Worm (Caenorhabditis elegans) whole organism, early embryonic: Measurements from ENCODE around the gene F37B4.10.

ENCODE experiments used
- B0310.2 ChIP-seq: sonication (generic microtip); optimal IDR thresholded peaks from 2 replicates; lab custom pipeline; 2016; ENCODE audit warnings: mild to moderate bottlenecking, missing genetic modification characterization, missing compliant biosample characterization
- F13C5.2 ChIP-seq: sonication (generic microtip); optimal IDR thresholded peaks from 2 replicates; lab custom pipeline; 2017; ENCODE audit warnings: mild to moderate bottlenecking, missing genetic modification characterization, inconsistent platforms, missing compliant biosample characterization
- aly-1 ChIP-seq: sonication (generic microtip); optimal IDR thresholded peaks from 2 replicates; lab custom pipeline; 2016; ENCODE audit warnings: missing genetic modification characterization, missing compliant biosample characterization
- ama-1 ChIP-seq: fragments of 150-350 bp; optimal IDR thresholded peaks from 2 replicates; lab custom pipeline; 2014
- ceh-13 ChIP-seq: fragments of 200-800 bp; sonication (Bioruptor generic); optimal IDR thresholded peaks from 2 replicates; lab custom pipeline; 2018; ENCODE audit warnings: mild to moderate bottlenecking, missing genetic modification characterization, missing compliant biosample characterization
- ceh-36 ChIP-seq: sonication (generic microtip); optimal IDR thresholded peaks from 2 replicates; lab custom pipeline; 2016; ENCODE audit warnings: missing genetic modification characterization, inconsistent platforms, missing compliant biosample characterization
- ets-7 ChIP-seq: sonication (generic microtip); optimal IDR thresholded peaks from 2 replicates; lab custom pipeline; 2016; ENCODE audit warnings: missing genotype, missing genetic modification characterization, missing compliant biosample characterization
- flt-1 ChIP-seq: fragments of 200-800 bp; sonication (Bioruptor generic); IDR thresholded peaks from 2 replicates; pipeline ENCODE4 v1.3.6; 2022; ENCODE audit warnings: missing genetic modification characterization, missing compliant biosample characterization
- hmbx-1 ChIP-seq: sonication (generic microtip); optimal IDR thresholded peaks from 2 replicates; lab custom pipeline; 2016; ENCODE audit warnings: mild to moderate bottlenecking, missing genetic modification characterization, missing compliant biosample characterization
- hmg-4 ChIP-seq: fragments of 200-800 bp; sonication (Bioruptor generic); optimal IDR thresholded peaks from 2 replicates; lab custom pipeline; 2018; ENCODE audit warnings: mild to moderate bottlenecking, missing genetic modification characterization, missing compliant biosample characterization
- hnd-1 ChIP-seq: sonication (generic microtip); optimal IDR thresholded peaks from 2 replicates; lab custom pipeline; 2016; ENCODE audit warnings: missing genetic modification characterization, missing compliant biosample characterization
- pes-1 ChIP-seq: fragments of 200-800 bp; sonication (Bioruptor generic); IDR thresholded peaks from 2 replicates; pipeline ENCODE4 v1.3.6; 2022; ENCODE audit warnings: missing genetic modification reagents, missing genetic modification characterization, missing compliant biosample characterization
- scrt-1 ChIP-seq: fragments of 200-800 bp; sonication (Bioruptor generic); IDR thresholded peaks from 2 replicates; pipeline ENCODE4 v1.3.6; 2022; ENCODE audit warnings: missing genetic modification characterization, missing compliant biosample characterization
- sea-1 ChIP-seq: fragments of 200-800 bp; sonication (Bioruptor generic); conservative IDR thresholded peaks from 2 replicates; pipeline ENCODE4 v1.3.6; 2022; ENCODE audit warnings: missing genetic modification characterization, missing compliant biosample characterization
- tbx-11 ChIP-seq: fragments of 200-800 bp; sonication (Bioruptor generic); IDR thresholded peaks from 2 replicates; pipeline ENCODE4 v1.3.6; 2022; ENCODE audit warnings: missing genetic modification characterization, missing compliant biosample characterization
- tbx-37 ChIP-seq: fragments of 200-800 bp; sonication (Bioruptor generic); conservative IDR thresholded peaks from 2 replicates; pipeline ENCODE4 v1.3.6; 2022; ENCODE audit warnings: missing genetic modification reagents, missing genetic modification characterization, missing compliant biosample characterization
- tra-4 ChIP-seq: sonication (generic microtip); optimal IDR thresholded peaks from 2 replicates; lab custom pipeline; 2017; ENCODE audit warnings: missing genetic modification characterization, missing compliant biosample characterization

Gene F37B4.10

DNA sequence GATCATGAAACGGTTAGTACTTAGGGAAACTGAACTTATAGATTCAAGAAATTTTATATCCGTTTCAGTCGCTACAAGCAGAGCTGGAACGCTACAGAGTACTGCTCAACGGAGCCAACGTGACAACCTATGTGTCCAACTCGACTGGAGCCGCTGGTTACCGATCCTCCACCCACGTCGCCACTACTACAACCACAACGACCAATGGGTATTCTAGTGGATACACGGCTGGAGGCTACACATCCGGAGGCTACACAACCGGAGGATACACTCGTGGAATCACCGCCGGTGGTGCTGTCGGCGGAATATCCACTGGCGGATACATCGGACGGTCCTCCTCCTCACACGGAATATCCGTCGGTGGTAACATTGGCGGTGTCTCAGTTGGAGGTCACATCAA lies 5.7 kb upstream of the F37B4.10 start:
- TF ChIP-seq sea-1 (GFP tag; lab: Robert Waterston, UW) (no peak), ceh-36 (no peak), pes-1 (no peak), tra-4 (no peak), ceh-13 (GFP tag; lab: Kevin White, UChicago) (no peak), hnd-1 (no peak), scrt-1 (GFP tag; lab: Robert Waterston, UW) (no peak), flt-1 (GFP tag; lab: Robert Waterston, UW) (no peak), hmg-4 (GFP tag; lab: Kevin White, UChicago) (no peak), tbx-11 (no peak)

DNA sequence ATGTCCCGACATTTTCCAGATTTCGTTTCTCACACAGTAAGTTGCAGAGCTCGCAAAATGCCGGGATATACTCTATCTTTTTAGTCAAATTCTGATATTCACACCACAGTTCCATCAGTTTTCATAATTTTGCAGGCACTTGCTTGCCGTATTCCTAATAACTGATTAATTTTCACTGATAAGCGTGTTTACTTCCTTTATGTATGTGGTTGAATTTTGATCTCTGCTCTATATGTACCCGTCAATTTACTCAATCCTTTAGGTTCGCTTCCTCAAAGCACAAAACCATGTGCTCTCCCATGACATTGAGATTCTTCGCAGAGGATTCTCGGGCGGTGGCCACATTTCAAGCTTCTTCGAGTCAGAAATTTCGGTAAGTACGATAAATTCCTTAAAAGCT lies 4.2 kb upstream of the F37B4.10 start:
- no peak for TF ChIP-seq B0310.2 (tag; lab: Kevin White, UChicago)
- TF ChIP-seq scrt-1 (GFP tag; lab: Robert Waterston, UW), result no peak
- no peak for TF ChIP-seq sea-1 (GFP tag; lab: Robert Waterston, UW)
- TF ChIP-seq hnd-1, result no peak
- TF ChIP-seq ceh-36, result no peak
- no peak for TF ChIP-seq tra-4
- TF ChIP-seq hmg-4 (GFP tag; lab: Kevin White, UChicago), result no peak
- no peak for TF ChIP-seq hmbx-1 (tag; lab: Kevin White, UChicago)
- no peak for TF ChIP-seq ceh-13 (GFP tag; lab: Kevin White, UChicago)
- TF ChIP-seq ets-7 (tag; lab: Kevin White, UChicago), result no peak
- TF ChIP-seq pes-1, result no peak
- TF ChIP-seq aly-1 (tag; lab: Kevin White, UChicago), result no peak
- no peak for TF ChIP-seq flt-1 (GFP tag; lab: Robert Waterston, UW)
- TF ChIP-seq tbx-11, result no peak
- TF ChIP-seq ama-1 (lab: Kevin White, UChicago), result no peak
- no peak for TF ChIP-seq F13C5.2 (tag; lab: Kevin White, UChicago)
- no peak for TF ChIP-seq tbx-37 (GFP tag; lab: Robert Waterston, UW)

DNA sequence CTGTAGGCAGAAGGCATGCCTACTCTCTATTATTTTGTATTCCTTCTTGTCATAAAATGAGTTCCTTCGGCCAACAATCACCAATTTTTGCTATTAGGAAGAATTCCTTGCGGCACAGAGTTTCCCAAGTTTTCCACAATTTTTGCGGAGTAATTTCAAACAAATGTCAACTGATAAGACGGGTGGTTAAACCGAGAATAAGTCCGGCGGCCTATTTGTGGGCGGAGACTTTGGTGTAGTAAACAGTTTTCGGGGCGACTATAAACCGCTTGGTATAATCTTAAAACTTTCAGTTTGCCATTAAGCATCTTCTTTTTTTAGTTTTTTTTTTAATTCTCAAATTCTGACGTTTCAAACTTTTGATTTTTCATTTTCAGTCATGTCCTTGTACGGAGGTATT lies 3.6 kb upstream of the F37B4.10 start, which contains the start of gene ifc-1:
Gene ifc-1 (plus strand): TSS at position 378 of the 400 bp plus-strand sequence.
- TF ChIP-seq ets-7 (tag; lab: Kevin White, UChicago) (no peak), tbx-11 (no peak)

DNA sequence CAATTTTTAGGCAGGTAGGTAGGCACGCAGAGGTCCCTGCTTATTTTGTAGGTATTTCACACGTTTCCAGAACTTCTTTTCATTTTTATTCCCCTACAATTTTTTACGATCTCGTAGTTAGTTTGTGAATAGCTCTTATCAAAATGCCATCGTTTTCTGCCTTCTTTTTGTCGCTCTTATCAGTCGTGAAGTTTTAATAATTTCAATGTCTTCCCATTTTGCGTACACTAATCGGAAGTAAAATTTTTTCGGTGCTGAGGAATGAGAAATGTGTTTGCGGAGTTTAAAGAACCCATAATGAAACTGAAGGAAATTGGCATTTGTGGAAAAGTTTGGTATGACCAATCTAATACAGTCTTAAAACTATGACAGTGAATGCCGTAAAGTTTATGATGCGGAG lies 2.9 kb upstream of the F37B4.10 start:
- TF ChIP-seq tra-4, result no peak
- no peak for TF ChIP-seq hnd-1
- no peak for TF ChIP-seq hmg-4 (GFP tag; lab: Kevin White, UChicago)
- TF ChIP-seq flt-1 (GFP tag; lab: Robert Waterston, UW), result no peak
- no peak for TF ChIP-seq tbx-11
- TF ChIP-seq hmbx-1 (tag; lab: Kevin White, UChicago), result no peak
- TF ChIP-seq ceh-36, result no peak

DNA sequence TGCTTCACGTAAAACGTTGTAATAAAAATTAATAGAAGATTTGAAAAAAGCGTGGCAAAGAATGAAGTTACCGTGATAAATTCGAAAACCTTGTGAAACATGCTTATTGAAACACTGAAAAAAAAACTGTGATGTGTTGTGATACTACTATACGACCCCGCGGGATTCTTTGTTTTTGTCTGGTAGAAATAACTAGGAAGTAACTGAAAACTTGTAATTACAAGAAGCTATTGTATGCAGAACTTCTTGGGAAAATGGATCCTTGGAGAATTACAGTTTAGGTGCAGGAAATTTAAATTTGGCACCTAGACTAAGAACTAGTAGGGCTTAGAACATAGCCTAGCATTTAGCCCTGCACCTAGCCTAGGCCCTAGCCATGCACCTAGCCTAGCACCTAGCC lies 2.4 kb upstream of the F37B4.10 start, which contains the start of gene str-39:
Gene str-39 (minus strand): TSS at position 101 of the 400 bp plus-strand sequence.
- TF ChIP-seq sea-1 (GFP tag; lab: Robert Waterston, UW), result no peak
- TF ChIP-seq ceh-13 (GFP tag; lab: Kevin White, UChicago), result no peak
- TF ChIP-seq tbx-11, result no peak
- no peak for TF ChIP-seq scrt-1 (GFP tag; lab: Robert Waterston, UW)
- no peak for TF ChIP-seq hmg-4 (GFP tag; lab: Kevin White, UChicago)
- TF ChIP-seq tbx-37 (GFP tag; lab: Robert Waterston, UW), result no peak
- no peak for TF ChIP-seq aly-1 (tag; lab: Kevin White, UChicago)
- no peak for TF ChIP-seq tra-4

DNA sequence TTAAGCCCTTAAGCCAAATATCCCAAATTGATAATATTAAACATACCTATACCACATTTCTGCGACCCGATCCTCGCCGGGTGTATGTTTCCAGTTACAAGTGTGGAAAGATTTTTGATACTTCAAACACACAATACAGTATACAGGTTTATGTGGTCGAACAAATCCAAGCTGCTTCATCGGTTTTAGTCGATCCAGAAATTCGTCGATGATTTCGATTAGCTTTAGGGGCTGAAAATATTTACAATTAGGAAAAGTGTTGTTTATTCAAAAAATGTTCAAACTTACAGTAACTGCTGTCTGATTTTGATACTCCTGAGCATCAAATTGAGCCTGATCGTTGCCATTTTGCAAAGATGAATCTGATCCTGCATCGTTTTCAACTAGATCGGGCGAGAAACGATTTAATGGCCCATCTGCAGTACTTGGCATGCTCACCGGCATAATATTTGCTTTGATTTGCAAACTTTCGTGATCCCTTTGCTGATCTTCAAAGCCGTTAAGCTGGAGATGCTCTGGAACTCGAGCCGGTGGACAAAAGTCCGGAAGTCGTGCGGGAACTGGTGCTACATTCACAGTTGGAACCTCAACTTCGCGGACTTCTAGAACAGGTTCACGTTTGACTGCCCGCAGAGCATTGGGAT lies 1.1 kb downstream of the F37B4.10 start:
- TF ChIP-seq flt-1 (GFP tag; lab: Robert Waterston, UW), result no peak
- TF ChIP-seq aly-1 (tag; lab: Kevin White, UChicago), result no peak
- TF ChIP-seq tbx-11, result no peak
- no peak for TF ChIP-seq ama-1 (lab: Kevin White, UChicago)
- no peak for TF ChIP-seq tra-4
- TF ChIP-seq tbx-37 (GFP tag; lab: Robert Waterston, UW), result no peak
- TF ChIP-seq ceh-36, result no peak
- no peak for TF ChIP-seq B0310.2 (tag; lab: Kevin White, UChicago)
- TF ChIP-seq hmbx-1 (tag; lab: Kevin White, UChicago), result no peak
- TF ChIP-seq ets-7 (tag; lab: Kevin White, UChicago), result no peak
- no peak for TF ChIP-seq ceh-13 (GFP tag; lab: Kevin White, UChicago)
- no peak for TF ChIP-seq sea-1 (GFP tag; lab: Robert Waterston, UW)
- no peak for TF ChIP-seq hnd-1
- no peak for TF ChIP-seq pes-1

DNA sequence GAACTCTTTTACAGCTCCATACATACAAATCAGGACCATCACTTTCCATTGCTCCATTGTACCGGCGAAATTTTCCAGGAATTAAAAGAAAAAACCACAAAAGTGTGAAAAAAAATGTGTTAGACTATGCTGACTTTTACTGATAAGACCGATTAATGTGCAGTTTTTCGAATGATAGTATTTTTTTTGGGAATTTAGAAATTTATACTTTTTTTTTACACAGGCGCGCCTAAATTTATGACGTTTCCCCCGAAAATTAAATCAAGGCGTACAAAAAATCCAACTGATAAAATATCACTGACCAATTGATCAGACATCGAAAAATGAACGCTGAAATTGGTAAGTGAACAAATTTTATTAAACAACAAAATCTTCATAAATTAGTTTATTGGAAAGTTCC lies 2.0 kb downstream of the F37B4.10 start, which contains the start of gene folt-2:
Gene folt-2 (minus strand): TSS at position 179 of the 400 bp plus-strand sequence.
- TF ChIP-seq tbx-11 (0 out of 2 replicates have a peak, but pooled peaks have one; percentile 16), sea-1 (GFP tag; lab: Robert Waterston, UW) (no peak)

DNA sequence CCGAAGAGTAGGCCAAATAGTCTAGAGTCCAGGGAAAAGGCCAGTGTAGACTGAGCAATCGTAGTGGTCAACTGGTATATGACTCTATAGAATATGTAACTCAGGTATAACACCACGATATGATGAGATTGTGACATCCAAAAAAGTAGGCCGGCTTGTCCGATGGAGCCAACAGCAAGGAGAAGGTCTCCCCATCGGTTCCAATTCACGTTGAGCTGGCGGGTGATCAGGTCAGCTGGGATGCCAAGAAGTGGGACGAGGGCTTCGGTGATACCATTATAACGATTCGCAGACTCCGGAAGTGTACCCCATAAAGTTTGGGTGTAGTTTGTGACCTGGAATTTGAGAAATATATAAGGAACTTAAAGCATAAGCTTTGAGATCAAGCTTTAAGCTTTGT lies 4.5 kb downstream of the F37B4.10 start:
- no peak for TF ChIP-seq hnd-1
- no peak for TF ChIP-seq sea-1 (GFP tag; lab: Robert Waterston, UW)
- TF ChIP-seq hmg-4 (GFP tag; lab: Kevin White, UChicago), result no peak
- TF ChIP-seq B0310.2 (tag; lab: Kevin White, UChicago), result no peak
- no peak for TF ChIP-seq aly-1 (tag; lab: Kevin White, UChicago)
- TF ChIP-seq tbx-11, result no peak
- no peak for TF ChIP-seq pes-1
- TF ChIP-seq ceh-13 (GFP tag; lab: Kevin White, UChicago), result no peak
